Worm (Caenorhabditis elegans) whole organism, L4/young adult: ENCODE measurements around the gene spsb-2.

ENCODE experiments used
- W03F9.2 ChIP-seq: fragments of 150-350 bp; optimal IDR thresholded peaks from 2 replicates; lab custom pipeline; 2014; ENCODE audit warnings: missing biosample characterization, missing genetic modification characterization
- dao-5 ChIP-seq: sonication (generic microtip); optimal IDR thresholded peaks from 2 replicates; lab custom pipeline; 2016; ENCODE audit warnings: missing genotype, missing genetic modification characterization, moderate library complexity, missing compliant biosample characterization
- him-1 ChIP-seq: sonication (generic microtip); optimal IDR thresholded peaks from 2 replicates; lab custom pipeline; 2016; ENCODE audit warnings: missing genotype, missing genetic modification reagents, missing genetic modification characterization, missing compliant biosample characterization

- TF ChIP-seq W03F9.2 (no peak), him-1 (no peak), dao-5 (tag; lab: Kevin White, UChicago) (no peak)
Measured at ce11 chrII:15258668-15259067, 28.5 kb downstream of the spsb-2 start.
